Fruit fly (Drosophila melanogaster) whole organism, embryonic: ENCODE measurements around the gene RpL35A.

Experiments used
- Awh ChIP-seq: fragments of 200-800 bp; sonication (Bioruptor generic); IDR thresholded peaks from 2 replicates; pipeline ENCODE4, ENCODE4 v1.3.6; 2022; ENCODE audit warnings: missing biosample characterization, missing genetic modification characterization
- BEAF-32 ChIP-seq: fragments of 200-800 bp; sonication (Bioruptor generic); optimal IDR thresholded peaks from 3 replicates; lab custom pipeline; 2017; ENCODE audit warnings: missing biosample characterization, missing genetic modification characterization, mild to moderate bottlenecking, moderate library complexity, missing genetic modification reagents
- BtbVII ChIP-seq: fragments of 200-800 bp; sonication (Bioruptor generic); optimal IDR thresholded peaks from 3 replicates; lab custom pipeline; 2017; ENCODE audit warnings: missing biosample characterization, mild to moderate bottlenecking, missing genetic modification characterization
- CG10147 ChIP-seq: fragments of 200-800 bp; sonication (Bioruptor generic); optimal IDR thresholded peaks from 2 replicates; lab custom pipeline; 2019; ENCODE audit warnings: missing biosample characterization, mild to moderate bottlenecking, missing genetic modification characterization, moderate library complexity
- CG10654 ChIP-seq: fragments of 200-800 bp; sonication (Bioruptor generic); optimal IDR thresholded peaks from 2 replicates; lab custom pipeline; 2016; ENCODE audit warnings: missing biosample characterization, missing genetic modification characterization
- CG11093 ChIP-seq: fragments of 200-800 bp; sonication (Bioruptor generic); IDR thresholded peaks from 3 replicates; pipeline ENCODE4 v1.3.6; 2022; ENCODE audit warnings: missing biosample characterization, missing genetic modification characterization
- CG11504 ChIP-seq: fragments of 200-800 bp; sonication (Bioruptor generic); optimal IDR thresholded peaks from 3 replicates; lab custom pipeline; 2019; ENCODE audit warnings: missing biosample characterization, mild to moderate bottlenecking, missing genetic modification characterization, moderate library complexity
- CG11696 ChIP-seq: fragments of 200-800 bp; sonication (Bioruptor generic); IDR thresholded peaks from 2 replicates; pipeline ENCODE4 v1.3.6; 2022; ENCODE audit warnings: missing biosample characterization, missing genetic modification characterization
- CG12104 ChIP-seq: fragments of 200-800 bp; sonication (Bioruptor generic); optimal IDR thresholded peaks from 3 replicates; lab custom pipeline; 2016; ENCODE audit warnings: missing biosample characterization, missing genetic modification characterization
- CG14441 ChIP-seq: fragments of 200-800 bp; sonication (Bioruptor generic); IDR thresholded peaks from 2 replicates; pipeline ENCODE4 v1.3.6; 2022; ENCODE audit warnings: missing biosample characterization, missing genetic modification characterization
- CG1529 ChIP-seq: fragments of 200-800 bp; sonication (Bioruptor generic); optimal IDR thresholded peaks from 3 replicates; lab custom pipeline; 2018; ENCODE audit warnings: missing biosample characterization, missing genetic modification characterization
- CG16813 ChIP-seq: fragments of 200-800 bp; sonication (Bioruptor generic); IDR thresholded peaks from 3 replicates; pipeline ENCODE4 v1.3.6; 2022; ENCODE audit warnings: missing biosample characterization, missing genetic modification characterization; ENCODE audit not compliant: partially characterized antibody
- CG17186 ChIP-seq: fragments of 200-800 bp; sonication (Bioruptor generic); optimal IDR thresholded peaks from 3 replicates; lab custom pipeline; 2017; ENCODE audit warnings: missing biosample characterization, missing genetic modification reagents, missing genetic modification characterization
- CG17328 ChIP-seq: fragments of 200-800 bp; sonication (Bioruptor generic); IDR thresholded peaks from 2 replicates; pipeline ENCODE4 v1.3.6; 2022; ENCODE audit warnings: missing biosample characterization, missing genetic modification characterization
- CG18476 ChIP-seq: fragments of 200-800 bp; sonication (Bioruptor generic); optimal IDR thresholded peaks from 2 replicates; lab custom pipeline; 2016; ENCODE audit warnings: missing biosample characterization, mild to moderate bottlenecking, missing genetic modification characterization
- CG2678 ChIP-seq: fragments of 200-800 bp; sonication (Bioruptor generic); optimal IDR thresholded peaks from 3 replicates; lab custom pipeline; 2019; ENCODE audit warnings: missing biosample characterization, mild to moderate bottlenecking, missing genetic modification characterization, moderate library complexity
- CG2889 ChIP-seq: fragments of 200-800 bp; sonication (Bioruptor generic); IDR thresholded peaks from 3 replicates; pipeline ENCODE4 v1.3.6; 2022; ENCODE audit warnings: missing biosample characterization, missing genetic modification characterization
- CG3281 ChIP-seq: fragments of 200-800 bp; sonication (Bioruptor generic); optimal IDR thresholded peaks from 3 replicates; lab custom pipeline; 2017; ENCODE audit warnings: missing biosample characterization, mild to moderate bottlenecking, missing genetic modification characterization
- CG3995 ChIP-seq: fragments of 200-800 bp; sonication (Bioruptor generic); optimal IDR thresholded peaks from 3 replicates; lab custom pipeline; 2016; ENCODE audit warnings: missing biosample characterization, missing genetic modification characterization
- CG4360 ChIP-seq: fragments of 200-800 bp; sonication (Bioruptor generic); IDR thresholded peaks from 2 replicates; pipeline ENCODE4 v1.3.6; 2022; ENCODE audit warnings: missing biosample characterization, missing genetic modification characterization
- CG4730 ChIP-seq: fragments of 200-800 bp; sonication (Bioruptor generic); IDR thresholded peaks from 2 replicates; pipeline ENCODE4 v1.3.6; 2022; ENCODE audit warnings: missing biosample characterization, missing genetic modification characterization
- CG6254 ChIP-seq: fragments of 200-800 bp; sonication (Bioruptor generic); optimal IDR thresholded peaks from 3 replicates; lab custom pipeline; 2017; ENCODE audit warnings: mild to moderate bottlenecking, missing biosample characterization, missing genetic modification reagents, missing genetic modification characterization
- CG6654 ChIP-seq: fragments of 200-800 bp; sonication (Bioruptor generic); optimal IDR thresholded peaks from 2 replicates; lab custom pipeline; 2017; ENCODE audit warnings: missing biosample characterization, mild to moderate bottlenecking, missing genetic modification characterization
- CG6854 ChIP-seq: fragments of 200-800 bp; sonication (Bioruptor generic); optimal IDR thresholded peaks from 3 replicates; lab custom pipeline; 2017; ENCODE audit warnings: missing biosample characterization, mild to moderate bottlenecking, missing genetic modification characterization
- CG8359 ChIP-seq: fragments of 200-800 bp; sonication (Bioruptor generic); optimal IDR thresholded peaks from 2 replicates; lab custom pipeline; 2017; ENCODE audit warnings: missing biosample characterization, mild to moderate bottlenecking, missing genetic modification characterization, borderline replicate concordance
- Camta ChIP-seq: fragments of 200-800 bp; sonication (Bioruptor generic); optimal IDR thresholded peaks from 2 replicates; lab custom pipeline; 2016; ENCODE audit warnings: missing biosample characterization, missing genetic modification characterization
- Doc2 ChIP-seq: fragments of 200-800 bp; sonication (Bioruptor generic); IDR thresholded peaks from 2 replicates; pipeline ENCODE4 v1.3.6; 2022; ENCODE audit warnings: missing biosample characterization, missing genetic modification characterization
- Fer2 ChIP-seq: fragments of 200-800 bp; sonication (Bioruptor generic); optimal IDR thresholded peaks from 2 replicates; lab custom pipeline; 2018; ENCODE audit warnings: missing biosample characterization, mild to moderate bottlenecking, missing genetic modification characterization, moderate library complexity
- Kr ChIP-seq: fragments of 200-800 bp; sonication (Bioruptor generic); optimal IDR thresholded peaks from 2 replicates; lab custom pipeline; 2017; ENCODE audit warnings: missing biosample characterization, mild to moderate bottlenecking, missing genetic modification characterization
- Max ChIP-seq: fragments of 200-800 bp; sonication (Bioruptor generic); optimal IDR thresholded peaks from 2 replicates; lab custom pipeline; 2016; ENCODE audit warnings: missing biosample characterization, mild to moderate bottlenecking, missing genetic modification characterization
- Meics ChIP-seq: fragments of 200-800 bp; sonication (Bioruptor generic); optimal IDR thresholded peaks from 2 replicates; lab custom pipeline; 2017; ENCODE audit warnings: missing biosample characterization, mild to moderate bottlenecking, missing genetic modification characterization
- Nf-YB ChIP-seq: fragments of 200-800 bp; sonication (Bioruptor generic); optimal IDR thresholded peaks from 3 replicates; lab custom pipeline; 2019; ENCODE audit warnings: missing biosample characterization, mild to moderate bottlenecking, missing genetic modification characterization, moderate library complexity
- Optix ChIP-seq: fragments of 200-800 bp; sonication (Bioruptor generic); IDR thresholded peaks from 3 replicates; pipeline ENCODE4 v1.3.6; 2022; ENCODE audit warnings: missing biosample characterization, missing genetic modification characterization
- ara ChIP-seq: fragments of 200-800 bp; sonication (Bioruptor generic); IDR thresholded peaks from 2 replicates; pipeline ENCODE4 v1.3.6; 2022; ENCODE audit warnings: missing biosample characterization, missing genetic modification characterization
- az2 ChIP-seq: fragments of 200-800 bp; sonication (Bioruptor generic); optimal IDR thresholded peaks from 3 replicates; lab custom pipeline; 2016; ENCODE audit warnings: missing biosample characterization, missing genetic modification characterization
- chif ChIP-seq, 2 experiments: fragments of 200-800 bp; sonication (Bioruptor generic); optimal IDR thresholded peaks; 3 replicates each; lab custom pipeline; 2016; ENCODE audit warnings: missing biosample characterization in 2 of 2, missing genetic modification characterization in 2 of 2
- chn ChIP-seq: fragments of 200-800 bp; sonication (Bioruptor generic); optimal IDR thresholded peaks from 2 replicates; lab custom pipeline; 2016; ENCODE audit warnings: missing biosample characterization, missing genetic modification characterization
- danr ChIP-seq: fragments of 200-800 bp; sonication (Bioruptor generic); IDR thresholded peaks from 2 replicates; pipeline ENCODE4 v1.3.6; 2022; ENCODE audit warnings: missing biosample characterization, missing genetic modification characterization
- esg ChIP-seq: fragments of 200-800 bp; sonication (Bioruptor generic); conservative IDR thresholded peaks from 2 replicates; pipeline ENCODE4 v1.3.6; 2022; ENCODE audit warnings: missing biosample characterization, missing genetic modification characterization
- fd64A ChIP-seq: fragments of 200-800 bp; sonication (Bioruptor generic); optimal IDR thresholded peaks from 3 replicates; lab custom pipeline; 2018; ENCODE audit warnings: missing biosample characterization, mild to moderate bottlenecking, missing genetic modification characterization
- gce ChIP-seq: fragments of 200-800 bp; sonication (Bioruptor generic); IDR thresholded peaks from 3 replicates; pipeline ENCODE4 v1.3.6; 2022; ENCODE audit warnings: missing biosample characterization, missing genetic modification characterization
- kah ChIP-seq: fragments of 200-800 bp; sonication (Bioruptor generic); optimal IDR thresholded peaks from 2 replicates; lab custom pipeline; 2018; ENCODE audit warnings: missing biosample characterization, mild to moderate bottlenecking, missing genetic modification characterization
- kni ChIP-seq: fragments of 200-800 bp; sonication (Bioruptor generic); optimal IDR thresholded peaks from 3 replicates; lab custom pipeline; 2017; ENCODE audit warnings: mild to moderate bottlenecking, missing biosample characterization, missing genetic modification reagents, missing genetic modification characterization
- org-1 ChIP-seq: fragments of 200-800 bp; sonication (Bioruptor generic); optimal IDR thresholded peaks from 2 replicates; lab custom pipeline; 2017; ENCODE audit warnings: missing biosample characterization, missing genetic modification characterization
- pan ChIP-seq, 4 experiments: fragments of >200 bp in 3 of 4; fragments of 200-800 bp in 1 of 4; sonication (Bioruptor generic) in 1 of 4; optimal IDR thresholded peaks in 3 of 4; IDR thresholded peaks in 1 of 4; 2 replicates each; pipeline versions ENCODE4 v1.3.6 to Lab custom; 2017 to 2022; ENCODE audit warnings: missing biosample characterization in 2 of 4, missing genetic modification characterization in 2 of 4, mixed read lengths in 1 of 4
- pita ChIP-seq: fragments of 200-800 bp; sonication (Bioruptor generic); optimal IDR thresholded peaks from 2 replicates; lab custom pipeline; 2017; ENCODE audit warnings: missing biosample characterization, mild to moderate bottlenecking, missing genetic modification characterization
- salm ChIP-seq: fragments of 200-800 bp; sonication (Bioruptor generic); optimal IDR thresholded peaks from 2 replicates; lab custom pipeline; 2018; ENCODE audit warnings: missing biosample characterization, mild to moderate bottlenecking, missing genetic modification characterization
- sob ChIP-seq: fragments of 200-800 bp; sonication (Bioruptor generic); IDR thresholded peaks from 2 replicates; pipeline ENCODE4 v1.3.6; 2022; ENCODE audit warnings: missing biosample characterization, missing genetic modification characterization
- vfl ChIP-seq: fragments of 200-800 bp; sonication (Bioruptor generic); optimal IDR thresholded peaks from 2 replicates; lab custom pipeline; 2016; ENCODE audit warnings: missing biosample characterization, missing genetic modification characterization
- z ChIP-seq: fragments of 200-800 bp; sonication (Bioruptor generic); IDR thresholded peaks from 3 replicates; pipeline ENCODE4 v1.3.6; 2022; ENCODE audit warnings: missing biosample characterization, missing genetic modification characterization

RpL35A gene

dm6 chr3R:5466875-5467274, at the start of gene RpL35A (continued):
- TF ChIP-seq CG6854 (GFP tag; lab: Kevin White, UChicago): peak; percentile 82
- no peak for TF ChIP-seq CG11696 (GFP tag; lab: Robert Waterston, UW)
- peak; percentile 56 for TF ChIP-seq CG10147 (GFP tag; lab: Kevin White, UChicago)
- no peak for TF ChIP-seq pita (GFP tag; lab: Kevin White, UChicago)
- TF ChIP-seq CG8359 (GFP tag; lab: Kevin White, UChicago): peak; percentile 75
- peak; percentile 87 for TF ChIP-seq BtbVII (GFP tag; lab: Kevin White, UChicago)
- TF ChIP-seq CG1529: peak; percentile 41
- peak; percentile 86 for TF ChIP-seq CG3281 (GFP tag; lab: Kevin White, UChicago)
- TF ChIP-seq danr (GFP tag; lab: Robert Waterston, UW): no peak
- TF ChIP-seq CG11093 (GFP tag; lab: Robert Waterston, UW): no peak
- peak; percentile 87 for TF ChIP-seq Meics (GFP tag; lab: Kevin White, UChicago)
- 0 out of 2 replicates have a peak, but pooled peaks have one; percentile 25 for TF ChIP-seq CG14441
- TF ChIP-seq esg (GFP tag; lab: Robert Waterston, UW): no peak
- TF ChIP-seq vfl (GFP tag; lab: Kevin White, UChicago): peak; percentile 56
- TF ChIP-seq Fer2 (tag; lab: Kevin White, UChicago): peak; percentile 68
- peak; percentile 82 for TF ChIP-seq kah (GFP tag; lab: Kevin White, UChicago)
- TF ChIP-seq Doc2 (GFP tag; lab: Robert Waterston, UW): no peak
- peak; percentile 80; the same call in 2 of the 3 replicates for TF ChIP-seq gce
- 0 out of 3 replicates have a peak, but pooled peaks have one; percentile 20 for TF ChIP-seq z
- peak; percentile 63 for TF ChIP-seq CG2678
- TF ChIP-seq Nf-YB (GFP tag; lab: Kevin White, UChicago): peak; percentile 61
- peak; percentile 37 to 65 for TF ChIP-seq chif (GFP tag; optimal IDR thresholded peaks at IDR 0.05; lab: Kevin White, UChicago)
- peak; percentile 82 for TF ChIP-seq fd64A (GFP tag; lab: Kevin White, UChicago)
- TF ChIP-seq org-1 (GFP tag; lab: Kevin White, UChicago): peak; percentile 54
- TF ChIP-seq CG12104: peak; percentile 77
- TF ChIP-seq ara (GFP tag; lab: Robert Waterston, UW): no peak
- peak; percentile 22 for TF ChIP-seq chn
- TF ChIP-seq kni: peak; percentile 74
- peak; percentile 49; the same call in 2 of the 3 replicates for TF ChIP-seq Optix (GFP tag; lab: Robert Waterston, UW)
- TF ChIP-seq CG4360: no peak
- peak; percentile 55; the same call in 1 of the 2 replicates for TF ChIP-seq Awh (GFP tag; lab: Robert Waterston, UW)
- TF ChIP-seq Max: peak; percentile 70
- no peak for TF ChIP-seq CG4730 (GFP tag; lab: Robert Waterston, UW)
- TF ChIP-seq pan (optimal IDR thresholded peaks at IDR 0.05; lab: Kevin White, UChicago): no peak
- peak in 1 of 2 experiments; percentile 67 for TF ChIP-seq pan (GFP tag; optimal IDR thresholded peaks at IDR 0.05 in 1 of 2, IDR thresholded peaks at IDR 0.05 in 1 of 2)
- peak; percentile 100 for TF ChIP-seq CG17186 (GFP tag; lab: Kevin White, UChicago)
- TF ChIP-seq CG16813: no peak
- peak; percentile 34 for TF ChIP-seq BEAF-32
- peak; percentile 55 for TF ChIP-seq CG6654 (GFP tag; lab: Kevin White, UChicago)
- TF ChIP-seq sob (GFP tag; lab: Robert Waterston, UW): peak; percentile 69
- peak; percentile 59 for TF ChIP-seq CG6254 (GFP tag; lab: Kevin White, UChicago)
- TF ChIP-seq Camta (GFP tag; lab: Kevin White, UChicago): peak; percentile 69
- TF ChIP-seq Kr (GFP tag; lab: Kevin White, UChicago): peak; percentile 72
- peak; percentile 26 for TF ChIP-seq CG18476 (GFP tag; lab: Kevin White, UChicago)
- TF ChIP-seq CG3995 (GFP tag; lab: Kevin White, UChicago): peak; percentile 27
- peak; percentile 64 for TF ChIP-seq salm (tag; lab: Kevin White, UChicago)
- TF ChIP-seq CG10654: peak; percentile 48
- peak; percentile 62 for TF ChIP-seq CG11504 (tag; lab: Kevin White, UChicago)
- peak; percentile 36 for TF ChIP-seq az2 (GFP tag; lab: Kevin White, UChicago)
- peak; percentile 85 for TF ChIP-seq CG17328
- no peak for TF ChIP-seq CG2889
